Fruit fly (Drosophila melanogaster): ENCODE data around the gene CG33178.

- TF ChIP-seq CG10631 (GFP tag; optimal IDR thresholded peaks at IDR 0.05), result no peak
- TF ChIP-seq Eip75B (GFP tag; optimal IDR thresholded peaks at IDR 0.05), result no peak
- TF ChIP-seq ss (GFP tag; optimal IDR thresholded peaks at IDR 0.05), result no peak
- no peak for TF ChIP-seq CG6854 (GFP tag; optimal IDR thresholded peaks at IDR 0.05)
- TF ChIP-seq svp (GFP tag), result no peak
- TF ChIP-seq OdsH (GFP tag; optimal IDR thresholded peaks at IDR 0.05), result no peak
- no peak for TF ChIP-seq CG6808 (GFP tag; optimal IDR thresholded peaks at IDR 0.05)
- no peak for TF ChIP-seq CG7368 (GFP tag; optimal IDR thresholded peaks at IDR 0.05)
- no peak for TF ChIP-seq spab (GFP tag; optimal IDR thresholded peaks at IDR 0.05)
- no peak for TF ChIP-seq CG34406 (GFP tag; optimal IDR thresholded peaks at IDR 0.05)
- no peak for TF ChIP-seq Gug (GFP tag; IDR thresholded peaks at IDR 0.05)
Observed at dm6 chrX:15121714-15122113, 39.1 kb downstream of the CG33178 start.
